Fruit fly (Drosophila melanogaster): ENCODE data around the gene CG10098.
A peak's percentile ranks its signal among the peaks of the same experiment; 100 is the strongest.

The CG10098 gene

dm6 chr3R:7150544-7151406 is 26.4 kb downstream of the CG10098 start, which contains the start of the genes gfzf and Sas-4 (continued):
- TF ChIP-seq CG11247 (GFP tag; IDR thresholded peaks at IDR 0.05) (peak; percentile 36; the same call in 1 of the 2 replicates), dpn (GFP tag; optimal IDR thresholded peaks at IDR 0.05) (peak; percentile 50 to 51), CG17802 (tag; optimal IDR thresholded peaks at IDR 0.05) (peak; percentile 31), gce (GFP tag; IDR thresholded peaks at IDR 0.05) (no peak), crp (GFP tag; optimal IDR thresholded peaks at IDR 0.05) (peak in 1 of 2 experiments; percentile 37), ssp (GFP tag; IDR thresholded peaks at IDR 0.05) (peak; percentile 39), amos (GFP tag; IDR thresholded peaks at IDR 0.05; ENCODE audit: partially characterized antibody) (no peak), dati (GFP tag; IDR thresholded peaks at IDR 0.05) (no peak), Nf-YB (GFP tag; optimal IDR thresholded peaks at IDR 0.05) (no peak), corto (GFP tag; optimal IDR thresholded peaks at IDR 0.05) (no peak), Rfx (GFP tag; IDR thresholded peaks at IDR 0.05) (peak; percentile 69), CG7745 (tag; optimal IDR thresholded peaks at IDR 0.05) (no peak), ab (GFP tag; optimal IDR thresholded peaks at IDR 0.05) (no peak), CG12071 (GFP tag; optimal IDR thresholded peaks at IDR 0.05) (no peak), Max (GFP tag; optimal IDR thresholded peaks at IDR 0.05) (peak; percentile 55), Adf1 (GFP tag; IDR thresholded peaks at IDR 0.05) (peak; percentile 18; the same call in 1 of the 2 replicates), chinmo (GFP tag; IDR thresholded peaks at IDR 0.05; ENCODE audit: partially characterized antibody) (no peak), sr (GFP tag; IDR thresholded peaks at IDR 0.05) (no peak), lilli (GFP tag; optimal IDR thresholded peaks at IDR 0.05) (peak; percentile 78), CG6654 (GFP tag; optimal IDR thresholded peaks at IDR 0.05) (peak; percentile 47), Bgb (GFP tag; IDR thresholded peaks at IDR 0.05; ENCODE audit: partially characterized antibody) (no peak), seq (GFP tag; IDR thresholded peaks at IDR 0.05) (peak; percentile 58), CG32532 (GFP tag; IDR thresholded peaks at IDR 0.05) (peak; percentile 71; the same call in 1 of the 2 replicates), CG2889 (GFP tag; IDR thresholded peaks at IDR 0.05) (peak; percentile 68), CG12769 (tag; optimal IDR thresholded peaks at IDR 0.05) (no peak), CG10462 (GFP tag; optimal IDR thresholded peaks at IDR 0.05) (peak; percentile 7), jigr1 (GFP tag; IDR thresholded peaks at IDR 0.05) (0 out of 3 replicates have a peak, but pooled peaks have one; percentile 35), CG13296 (GFP tag; optimal IDR thresholded peaks at IDR 0.05) (peak; percentile 4), trem (tag; optimal IDR thresholded peaks at IDR 0.05) (peak; percentile 50), CG15696 (tag; optimal IDR thresholded peaks at IDR 0.05) (peak; percentile 42), CG2116 (GFP tag; optimal IDR thresholded peaks at IDR 0.05) (peak; percentile 75), CG8944 (GFP tag; optimal IDR thresholded peaks at IDR 0.05) (no peak), CG6689 (GFP tag; IDR thresholded peaks at IDR 0.05) (peak; percentile 77), cwo (GFP tag; optimal IDR thresholded peaks at IDR 0.05) (no peak), dm (GFP tag; optimal IDR thresholded peaks at IDR 0.05) (no peak), CG14710 (tag; optimal IDR thresholded peaks at IDR 0.05) (peak; percentile 78), Myb (GFP tag; optimal IDR thresholded peaks at IDR 0.05) (peak; percentile 38), CG7357 (GFP tag; IDR thresholded peaks at IDR 0.05) (peak; percentile 46; the same call in 1 of the 3 replicates), CG15011 (GFP tag; optimal IDR thresholded peaks at IDR 0.05) (no peak), Dad (GFP tag; optimal IDR thresholded peaks at IDR 0.05) (no peak), Hsf (GFP tag; optimal IDR thresholded peaks at IDR 0.05) (peak; percentile 50), CG9437 (GFP tag; optimal IDR thresholded peaks at IDR 0.05) (peak; percentile 60), Hey (tag; optimal IDR thresholded peaks at IDR 0.05) (no peak), Taf1 (GFP tag; IDR thresholded peaks at IDR 0.05) (peak; percentile 48), dmrt11E (tag; optimal IDR thresholded peaks at IDR 0.05) (peak; percentile 66), CG12299 (tag; optimal IDR thresholded peaks at IDR 0.05) (no peak), CTCF (GFP tag; optimal IDR thresholded peaks at IDR 0.05) (peak; percentile 2), CG13424 (tag; optimal IDR thresholded peaks at IDR 0.05) (peak; percentile 47), MTF-1 (GFP tag; optimal IDR thresholded peaks at IDR 0.05; ENCODE audit: borderline replicate concordance) (no peak)
